Worm (Caenorhabditis elegans) whole organism, L3 larva: ENCODE data around the gene dcaf-13.

ENCODE experiments used
- ZK546.5 ChIP-seq: sonication (generic microtip); optimal IDR thresholded peaks from 2 replicates; lab custom pipeline; 2017; ENCODE audit warnings: missing biosample characterization, missing genetic modification characterization
- aly-2 ChIP-seq: fragments of 150-350 bp; optimal IDR thresholded peaks from 2 replicates; lab custom pipeline; 2014; ENCODE audit warnings: missing biosample characterization, missing genetic modification characterization
- ceh-16 ChIP-seq: sonication (generic microtip); optimal IDR thresholded peaks from 2 replicates; lab custom pipeline; 2017; ENCODE audit warnings: missing biosample characterization, missing genetic modification characterization
- ceh-28 ChIP-seq: fragments of 150-350 bp; optimal IDR thresholded peaks from 2 replicates; lab custom pipeline; 2014; ENCODE audit warnings: missing biosample characterization, missing genetic modification reagents, missing genetic modification characterization
- ceh-9 ChIP-seq: sonication (generic microtip); optimal IDR thresholded peaks from 2 replicates; lab custom pipeline; 2018; ENCODE audit warnings: missing biosample characterization, missing genetic modification characterization
- daf-12 ChIP-seq: fragments of 150-350 bp; optimal IDR thresholded peaks from 2 replicates; lab custom pipeline; 2014; ENCODE audit warnings: missing biosample characterization, missing genetic modification reagents, missing genetic modification characterization
- egl-5 ChIP-seq: fragments of 150-350 bp; optimal IDR thresholded peaks from 2 replicates; lab custom pipeline; 2017; ENCODE audit warnings: missing biosample characterization, missing genetic modification reagents, missing genetic modification characterization, inconsistent platforms
- elt-1 ChIP-seq: fragments of 150-350 bp; optimal IDR thresholded peaks from 2 replicates; lab custom pipeline; 2014; ENCODE audit warnings: missing biosample characterization, missing genetic modification characterization
- elt-2 ChIP-seq: sonication (generic microtip); optimal IDR thresholded peaks from 2 replicates; lab custom pipeline; 2016; ENCODE audit warnings: missing genetic modification reagents, mild to moderate bottlenecking, missing genetic modification characterization, missing compliant biosample characterization
- elt-3 ChIP-seq, 3 experiments: fragments of 150-350 bp in 1 of 3; sonication (generic microtip) in 2 of 3; optimal IDR thresholded peaks; 2 replicates in 2 of 3; 4 replicates in 1 of 3; lab custom pipeline; 2014 to 2017; ENCODE audit warnings: missing biosample characterization in 3 of 3, missing genetic modification characterization in 3 of 3
- eor-1 ChIP-seq, 2 experiments: fragments of 150-350 bp; optimal IDR thresholded peaks; 2 replicates each; lab custom pipeline; 2014 to 2018; ENCODE audit warnings: missing biosample characterization in 2 of 2, missing genetic modification characterization in 2 of 2
- fkh-10 ChIP-seq: sonication (generic microtip); optimal IDR thresholded peaks from 2 replicates; lab custom pipeline; 2017; ENCODE audit warnings: missing biosample characterization, missing genetic modification reagents, missing genetic modification characterization
- fos-1 ChIP-seq: fragments of 150-350 bp; optimal IDR thresholded peaks from 2 replicates; lab custom pipeline; 2014; ENCODE audit warnings: missing biosample characterization, missing genetic modification characterization
- hmg-11 ChIP-seq: sonication (generic microtip); optimal IDR thresholded peaks from 2 replicates; lab custom pipeline; 2016; ENCODE audit warnings: missing genetic modification characterization, missing compliant biosample characterization
- jun-1 ChIP-seq: fragments of 150-350 bp; optimal IDR thresholded peaks from 2 replicates; lab custom pipeline; 2014; ENCODE audit warnings: missing biosample characterization, missing genetic modification reagents, missing genetic modification characterization
- lin-15B ChIP-seq: fragments of 150-350 bp; optimal IDR thresholded peaks from 2 replicates; lab custom pipeline; 2014; ENCODE audit warnings: missing biosample characterization, missing genetic modification characterization
- lin-39 ChIP-seq: fragments of 150-350 bp; optimal IDR thresholded peaks from 2 replicates; lab custom pipeline; 2018; ENCODE audit warnings: missing biosample characterization, missing genetic modification reagents, missing genetic modification characterization
- lsy-12 ChIP-seq: sonication (generic microtip); optimal IDR thresholded peaks from 2 replicates; lab custom pipeline; 2016; ENCODE audit warnings: mild to moderate bottlenecking, missing genetic modification characterization, missing compliant biosample characterization
- mdl-1 ChIP-seq: fragments of 150-350 bp; optimal IDR thresholded peaks from 2 replicates; lab custom pipeline; 2014; ENCODE audit warnings: missing biosample characterization, missing genetic modification characterization
- mml-1 ChIP-seq: fragments of 150-350 bp; sonication (generic microtip); optimal IDR thresholded peaks from 3 replicates; lab custom pipeline; 2014; ENCODE audit warnings: missing biosample characterization, missing genetic modification characterization
- nhr-11 ChIP-seq: fragments of 150-350 bp; optimal IDR thresholded peaks from 2 replicates; lab custom pipeline; 2014; ENCODE audit warnings: missing biosample characterization, missing genetic modification characterization
- nhr-23 ChIP-seq: fragments of 150-350 bp; optimal IDR thresholded peaks from 2 replicates; lab custom pipeline; 2014; ENCODE audit warnings: missing biosample characterization, missing genetic modification reagents, missing genetic modification characterization
- nhr-237 ChIP-seq: fragments of 150-350 bp; optimal IDR thresholded peaks from 2 replicates; lab custom pipeline; 2014; ENCODE audit warnings: missing biosample characterization, missing genetic modification characterization
- nhr-43 ChIP-seq: sonication (generic microtip); optimal IDR thresholded peaks from 2 replicates; lab custom pipeline; 2016; ENCODE audit warnings: mild to moderate bottlenecking, missing genetic modification characterization, missing compliant biosample characterization; ENCODE audit not compliant: poor library complexity, severe bottlenecking
- nhr-67 ChIP-seq: fragments of 150-350 bp; optimal IDR thresholded peaks from 2 replicates; lab custom pipeline; 2014; ENCODE audit warnings: missing biosample characterization, missing genetic modification characterization
- nhr-77 ChIP-seq: fragments of 150-350 bp; optimal IDR thresholded peaks from 2 replicates; lab custom pipeline; 2014; ENCODE audit warnings: missing biosample characterization, missing genetic modification characterization
- pha-4 ChIP-seq: fragments of 150-350 bp; optimal IDR thresholded peaks from 2 replicates; lab custom pipeline; 2014; ENCODE audit warnings: missing biosample characterization, missing genetic modification reagents, missing genetic modification characterization
- pqm-1 ChIP-seq: fragments of 150-350 bp; optimal IDR thresholded peaks from 2 replicates; lab custom pipeline; 2017; ENCODE audit warnings: missing biosample characterization, missing genetic modification characterization, inconsistent platforms
- sea-2 ChIP-seq: fragments of 150-350 bp; sonication (generic microtip); optimal IDR thresholded peaks from 4 replicates; lab custom pipeline; 2014; ENCODE audit warnings: missing biosample characterization, missing genetic modification reagents, missing genetic modification characterization
- skn-1 ChIP-seq: fragments of 150-350 bp; optimal IDR thresholded peaks from 2 replicates; lab custom pipeline; 2014; ENCODE audit warnings: missing biosample characterization, missing genetic modification characterization
- snpc-4 ChIP-seq: fragments of 150-350 bp; optimal IDR thresholded peaks from 2 replicates; lab custom pipeline; 2014; ENCODE audit warnings: missing biosample characterization, missing genetic modification characterization
- unc-39 ChIP-seq: sonication (generic microtip); optimal IDR thresholded peaks from 4 replicates; lab custom pipeline; 2017; ENCODE audit warnings: missing biosample characterization, missing genetic modification characterization
- zag-1 ChIP-seq: fragments of 150-350 bp; optimal IDR thresholded peaks from 2 replicates; lab custom pipeline; 2014; ENCODE audit warnings: missing biosample characterization, missing genetic modification characterization
- ztf-11 ChIP-seq: fragments of 150-350 bp; optimal IDR thresholded peaks from 2 replicates; lab custom pipeline; 2014; ENCODE audit warnings: missing biosample characterization, missing genetic modification characterization
- ztf-4 ChIP-seq: fragments of 150-350 bp; optimal IDR thresholded peaks from 2 replicates; lab custom pipeline; 2014; ENCODE audit warnings: missing biosample characterization, missing genetic modification characterization

The dcaf-13 gene

ce11 chrII:4376295-4377172 is 48.2 kb downstream of the dcaf-13 start, which contains the start of gene ntl-2 (continued):
- TF ChIP-seq snpc-4 (tag; lab: Kevin White, UChicago) (peak; percentile 88), lin-15B (tag; lab: Kevin White, UChicago) (peak; percentile 98), skn-1 (tag; lab: Kevin White, UChicago) (peak; percentile 60), zag-1 (tag; lab: Kevin White, UChicago) (peak; percentile 64), pqm-1 (tag; lab: Kevin White, UChicago) (peak; percentile 85), egl-5 (peak; percentile 79), nhr-67 (tag; lab: Kevin White, UChicago) (no peak), nhr-77 (peak; percentile 58), pha-4 (tag; lab: Kevin White, UChicago) (peak; percentile 97), hmg-11 (tag; lab: Kevin White, UChicago) (peak; percentile 95), fkh-10 (GFP tag; lab: Kevin White, UChicago) (peak; percentile 67)

ce11 chrII:4374885-4375284 is 49.8 kb downstream of the dcaf-13 start:
- TF ChIP-seq ztf-4 (tag; lab: Kevin White, UChicago) (no peak), ceh-16 (no peak), unc-39 (tag; lab: Kevin White, UChicago) (no peak), ztf-11 (no peak), aly-2 (tag; lab: Kevin White, UChicago) (no peak), ceh-28 (tag; lab: Kevin White, UChicago) (no peak), ceh-9 (no peak), nhr-237 (tag; lab: Kevin White, UChicago) (no peak), lin-39 (tag; lab: Kevin White, UChicago) (no peak), lsy-12 (tag; lab: Kevin White, UChicago) (no peak), nhr-11 (tag; lab: Kevin White, UChicago) (no peak), elt-3 (tag; optimal IDR thresholded peaks at IDR 0.05; lab: Kevin White, UChicago) (no peak), elt-2 (no peak), sea-2 (no peak), nhr-43 (tag; lab: Kevin White, UChicago) (no peak), eor-1 (tag; optimal IDR thresholded peaks at IDR 0.05; lab: Kevin White, UChicago) (no peak)
- TF ChIP-seq, all 47 proteins: peak for 0

- TF ChIP-seq mdl-1 (tag; lab: Kevin White, UChicago) = no peak
- TF ChIP-seq lin-39 (tag; lab: Kevin White, UChicago) = no peak
- no peak for TF ChIP-seq zag-1 (tag; lab: Kevin White, UChicago)
- TF ChIP-seq ZK546.5 (tag; lab: Kevin White, UChicago) = no peak
- TF ChIP-seq mml-1 (tag; lab: Kevin White, UChicago) = no peak
- TF ChIP-seq daf-12 (tag; lab: Kevin White, UChicago) = no peak
- no peak for TF ChIP-seq ceh-16
- TF ChIP-seq skn-1 (tag; lab: Kevin White, UChicago) = no peak
- no peak for TF ChIP-seq lsy-12 (tag; lab: Kevin White, UChicago)
- no peak for TF ChIP-seq fos-1 (tag; lab: Kevin White, UChicago)
- TF ChIP-seq ztf-11 = no peak
- TF ChIP-seq jun-1 (tag; lab: Kevin White, UChicago) = no peak
- no peak for TF ChIP-seq elt-1 (tag; lab: Kevin White, UChicago)
- no peak for TF ChIP-seq nhr-23 (tag; lab: Kevin White, UChicago)
Measured at ce11 chrII:4372867-4373397, 51.8 kb downstream of the dcaf-13 start.
